Worm (Caenorhabditis elegans) whole organism, L1 larva: Measurements from ENCODE around the gene C06H2.7.

Source experiments
- C04F5.9 ChIP-seq: sonication (generic microtip); optimal IDR thresholded peaks from 2 replicates; lab custom pipeline; 2016; ENCODE audit warnings: missing genetic modification characterization, missing compliant biosample characterization
- C16A3.4 ChIP-seq: fragments of 150-350 bp; optimal IDR thresholded peaks from 2 replicates; lab custom pipeline; 2014; ENCODE audit warnings: missing biosample characterization, missing genetic modification characterization
- F16B12.6 ChIP-seq: fragments of 150-350 bp; optimal IDR thresholded peaks from 2 replicates; lab custom pipeline; 2014; ENCODE audit warnings: missing biosample characterization, missing genetic modification characterization
- aha-1 ChIP-seq: fragments of 150-350 bp; optimal IDR thresholded peaks from 2 replicates; lab custom pipeline; 2014; ENCODE audit warnings: missing biosample characterization, missing genetic modification characterization
- alr-1 ChIP-seq: fragments of 200-800 bp; sonication (Bioruptor generic); optimal IDR thresholded peaks from 2 replicates; lab custom pipeline; 2018; ENCODE audit warnings: borderline replicate concordance, mild to moderate bottlenecking, missing genetic modification characterization, missing compliant biosample characterization
- aly-2 ChIP-seq: fragments of 150-350 bp; optimal IDR thresholded peaks from 2 replicates; lab custom pipeline; 2014; ENCODE audit warnings: missing biosample characterization, missing genetic modification characterization
- ama-1 ChIP-seq: fragments of 150-350 bp; optimal IDR thresholded peaks from 2 replicates; lab custom pipeline; 2014
- blmp-1 ChIP-seq: fragments of 150-350 bp; optimal IDR thresholded peaks from 2 replicates; lab custom pipeline; 2014; ENCODE audit warnings: missing biosample characterization, missing genetic modification characterization
- ceh-88 ChIP-seq: fragments of 200-800 bp; sonication (Bioruptor generic); IDR thresholded peaks from 2 replicates; pipeline ENCODE4 v1.3.6; 2022; ENCODE audit warnings: missing genetic modification characterization, missing compliant biosample characterization
- efl-1 ChIP-seq, 4 experiments: fragments of 150-350 bp; optimal IDR thresholded peaks in 3 of 4; peaks in 1 of 4; 1 replicate in 1 of 4; 2 replicates in 3 of 4; lab custom pipeline; 2014; ENCODE audit warnings: missing biosample characterization in 2 of 4, missing genetic modification characterization in 2 of 4, missing genetic modification reagents in 2 of 4
- elt-2 ChIP-seq: sonication (generic microtip); optimal IDR thresholded peaks from 2 replicates; lab custom pipeline; 2016; ENCODE audit warnings: missing genetic modification characterization, mild to moderate bottlenecking, inconsistent platforms, missing compliant biosample characterization, missing genetic modification reagents
- fkh-10 ChIP-seq: sonication (generic microtip); optimal IDR thresholded peaks from 2 replicates; lab custom pipeline; 2017; ENCODE audit warnings: missing biosample characterization, missing genetic modification reagents, missing genetic modification characterization
- fkh-8 ChIP-seq: sonication (generic microtip); optimal IDR thresholded peaks from 2 replicates; lab custom pipeline; 2016; ENCODE audit warnings: mild to moderate bottlenecking, missing genetic modification characterization, missing compliant biosample characterization
- hlh-4 ChIP-seq: sonication (generic microtip); optimal IDR thresholded peaks from 2 replicates; lab custom pipeline; 2016; ENCODE audit warnings: mild to moderate bottlenecking, missing genetic modification characterization, missing compliant biosample characterization
- lin-13 ChIP-seq: fragments of 150-350 bp; optimal IDR thresholded peaks from 2 replicates; lab custom pipeline; 2014; ENCODE audit warnings: missing biosample characterization, missing genetic modification reagents, missing genetic modification characterization
- lin-14 ChIP-seq: fragments of 200-800 bp; sonication (Bioruptor generic); optimal IDR thresholded peaks from 2 replicates; lab custom pipeline; 2018; ENCODE audit warnings: mild to moderate bottlenecking, missing genetic modification characterization, moderate library complexity, missing compliant biosample characterization
- lin-35 ChIP-seq, 2 experiments: fragments of 150-350 bp; optimal IDR thresholded peaks; 2 replicates each; lab custom pipeline; 2014; ENCODE audit warnings: missing biosample characterization in 2 of 2, missing genetic modification characterization in 2 of 2, missing genetic modification reagents in 2 of 2
- lir-3 ChIP-seq: sonication (generic microtip); optimal IDR thresholded peaks from 2 replicates; lab custom pipeline; 2016; ENCODE audit warnings: mild to moderate bottlenecking, missing genetic modification characterization, moderate library complexity, missing compliant biosample characterization; ENCODE audit not compliant: poor library complexity
- lsy-2 ChIP-seq, 2 experiments: fragments of 150-350 bp; optimal IDR thresholded peaks; 2 replicates each; lab custom pipeline; 2014; ENCODE audit warnings: missing biosample characterization in 2 of 2, missing genetic modification characterization in 2 of 2
- mef-2 ChIP-seq: fragments of 150-350 bp; optimal IDR thresholded peaks from 2 replicates; lab custom pipeline; 2014; ENCODE audit warnings: missing biosample characterization, missing genetic modification characterization
- mep-1 ChIP-seq: fragments of 150-350 bp; optimal IDR thresholded peaks from 2 replicates; lab custom pipeline; 2014; ENCODE audit warnings: missing biosample characterization, missing genetic modification characterization
- nhr-11 ChIP-seq: fragments of 150-350 bp; optimal IDR thresholded peaks from 2 replicates; lab custom pipeline; 2014; ENCODE audit warnings: missing biosample characterization, missing genetic modification characterization
- nhr-12 ChIP-seq: sonication (generic microtip); optimal IDR thresholded peaks from 2 replicates; lab custom pipeline; 2017; ENCODE audit warnings: missing biosample characterization, missing genetic modification characterization
- nhr-19 ChIP-seq: fragments of 200-800 bp; sonication (Bioruptor generic); conservative IDR thresholded peaks from 2 replicates; pipeline ENCODE4 v1.3.6; 2022; ENCODE audit warnings: missing genetic modification characterization, missing compliant biosample characterization
- nhr-20 ChIP-seq: sonication (generic microtip); optimal IDR thresholded peaks from 2 replicates; lab custom pipeline; 2016; ENCODE audit warnings: mild to moderate bottlenecking, missing genetic modification characterization, missing compliant biosample characterization
- nhr-47 ChIP-seq: sonication (generic microtip); optimal IDR thresholded peaks from 2 replicates; lab custom pipeline; 2016; ENCODE audit warnings: mild to moderate bottlenecking, missing genetic modification characterization, moderate library complexity, missing compliant biosample characterization
- nhr-71 ChIP-seq: sonication (generic microtip); optimal IDR thresholded peaks from 2 replicates; lab custom pipeline; 2016; ENCODE audit warnings: mild to moderate bottlenecking, missing genetic modification characterization, moderate library complexity, missing compliant biosample characterization
- nhr-85 ChIP-seq: sonication (generic microtip); peaks from one replicate; lab custom pipeline; 2016; ENCODE audit warnings: missing genetic modification characterization, inconsistent platforms, missing compliant biosample characterization
- nhr-90 ChIP-seq: sonication (generic microtip); optimal IDR thresholded peaks from 2 replicates; lab custom pipeline; 2016; ENCODE audit warnings: mild to moderate bottlenecking, missing genetic modification characterization, missing compliant biosample characterization; ENCODE audit not compliant: poor library complexity
- rnt-1 ChIP-seq: sonication (generic microtip); optimal IDR thresholded peaks from 2 replicates; lab custom pipeline; 2016; ENCODE audit warnings: mild to moderate bottlenecking, missing genetic modification characterization, moderate library complexity, missing compliant biosample characterization
- snpc-4 ChIP-seq: fragments of 150-350 bp; optimal IDR thresholded peaks from 2 replicates; lab custom pipeline; 2014; ENCODE audit warnings: missing biosample characterization, missing genetic modification characterization
- snu-23 ChIP-seq: sonication (generic microtip); optimal IDR thresholded peaks from 2 replicates; lab custom pipeline; 2016; ENCODE audit warnings: missing genetic modification characterization, missing compliant biosample characterization
- swsn-7 ChIP-seq: sonication (generic microtip); optimal IDR thresholded peaks from 2 replicates; lab custom pipeline; 2016; ENCODE audit warnings: missing genetic modification characterization, missing compliant biosample characterization
- tbx-2 ChIP-seq: sonication (generic microtip); optimal IDR thresholded peaks from 2 replicates; lab custom pipeline; 2016; ENCODE audit warnings: missing genetic modification characterization, missing compliant biosample characterization
- unc-86 ChIP-seq: sonication (generic microtip); optimal IDR thresholded peaks from 2 replicates; lab custom pipeline; 2016; ENCODE audit warnings: missing genetic modification characterization, missing compliant biosample characterization
- vab-15 ChIP-seq: sonication (generic microtip); optimal IDR thresholded peaks from 2 replicates; lab custom pipeline; 2017; ENCODE audit warnings: missing genotype, mild to moderate bottlenecking, missing genetic modification characterization, missing compliant biosample characterization
- xbp-1 ChIP-seq: sonication (generic microtip); optimal IDR thresholded peaks from 2 replicates; lab custom pipeline; 2016; ENCODE audit warnings: missing genetic modification characterization, missing compliant biosample characterization
- zag-1 ChIP-seq: fragments of 150-350 bp; optimal IDR thresholded peaks from 2 replicates; lab custom pipeline; 2014; ENCODE audit warnings: missing biosample characterization, missing genetic modification characterization
- zip-4 ChIP-seq: fragments of 200-800 bp; sonication (Bioruptor generic); optimal IDR thresholded peaks from 2 replicates; lab custom pipeline; 2018; ENCODE audit warnings: mild to moderate bottlenecking, missing genetic modification characterization, moderate library complexity, missing compliant biosample characterization
- ztf-4 ChIP-seq: fragments of 150-350 bp; optimal IDR thresholded peaks from 2 replicates; lab custom pipeline; 2014; ENCODE audit warnings: missing biosample characterization, missing genetic modification characterization

C06H2.7 gene

ce11 chrV:11123817-11124337 is 20.7 kb downstream of the C06H2.7 start, which contains the start of the genes atp-5 and lmtr-3 (continued):
- TF ChIP-seq mep-1 (tag; lab: Kevin White, UChicago) (peak; percentile 75), C04F5.9 (tag; lab: Kevin White, UChicago) (peak; percentile 32), xbp-1 (tag; lab: Kevin White, UChicago) (peak; percentile 66), ztf-4 (tag; lab: Kevin White, UChicago) (no peak), mef-2 (tag; lab: Kevin White, UChicago) (no peak), tbx-2 (tag; lab: Kevin White, UChicago) (peak; percentile 80), lin-13 (GFP tag; lab: Kevin White, UChicago) (peak; percentile 59), elt-2 (peak; percentile 30), lin-14 (GFP tag; lab: Kevin White, UChicago) (peak; percentile 90), efl-1 (optimal IDR thresholded peaks at IDR 0.05; lab: Kevin White, UChicago) (peak; percentile 70 to 71), efl-1 (GFP tag; optimal IDR thresholded peaks at IDR 0.05 in 1 of 2; lab: Kevin White, UChicago) (peak; percentile 74 to 95), unc-86 (tag; lab: Kevin White, UChicago) (peak; percentile 58), rnt-1 (tag; lab: Kevin White, UChicago) (peak; percentile 98), blmp-1 (tag; lab: Kevin White, UChicago) (peak; percentile 39), fkh-8 (tag; lab: Kevin White, UChicago) (peak; percentile 85), nhr-19 (GFP tag; lab: Robert Waterston, UW) (peak; percentile 75)

- TF ChIP-seq nhr-20 (peak; percentile 46), zag-1 (tag; lab: Kevin White, UChicago) (no peak), rnt-1 (tag; lab: Kevin White, UChicago) (peak; percentile 7), snu-23 (GFP tag; lab: Kevin White, UChicago) (peak; percentile 16), zip-4 (no peak), aly-2 (tag; lab: Kevin White, UChicago) (peak; percentile 45), nhr-12 (tag; lab: Kevin White, UChicago) (no peak), aha-1 (no peak), fkh-10 (no peak), nhr-11 (tag; lab: Kevin White, UChicago) (no peak), nhr-90 (tag; lab: Kevin White, UChicago) (peak; percentile 64), efl-1 (optimal IDR thresholded peaks at IDR 0.05; lab: Kevin White, UChicago) (no peak), efl-1 (GFP tag; optimal IDR thresholded peaks at IDR 0.05 in 1 of 2; lab: Kevin White, UChicago) (peak in 1 of 2 experiments; percentile 64), nhr-47 (tag; lab: Kevin White, UChicago) (peak; percentile 16), snpc-4 (tag; lab: Kevin White, UChicago) (no peak), ztf-4 (tag; lab: Kevin White, UChicago) (peak; percentile 2), ama-1 (lab: Kevin White, UChicago) (peak; percentile 57), lsy-2 (tag; optimal IDR thresholded peaks at IDR 0.05; lab: Kevin White, UChicago) (peak; percentile 29 to 38), F16B12.6 (tag; lab: Kevin White, UChicago) (no peak), nhr-85 (tag; lab: Kevin White, UChicago) (peak; percentile 49), lin-35 (GFP tag; optimal IDR thresholded peaks at IDR 0.05; lab: Kevin White, UChicago) (peak in 1 of 2 experiments; percentile 13), ceh-88 (peak; percentile 21; the same call in 1 of the 2 replicates), lir-3 (tag; lab: Kevin White, UChicago) (peak; percentile 3), nhr-71 (tag; lab: Kevin White, UChicago) (peak; percentile 56), vab-15 (tag; lab: Kevin White, UChicago) (no peak), alr-1 (tag; lab: Kevin White, UChicago) (no peak), nhr-19 (GFP tag; lab: Robert Waterston, UW) (peak; percentile 30), C16A3.4 (tag; lab: Kevin White, UChicago) (no peak), lin-14 (GFP tag; lab: Kevin White, UChicago) (peak; percentile 21), swsn-7 (tag; lab: Kevin White, UChicago) (peak; percentile 25), elt-2 (peak; percentile 31), hlh-4 (tag; lab: Kevin White, UChicago) (no peak)
These were observed 22.1 kb downstream of the C06H2.7 start, which contains the start of gene mboa-2 for ce11 chrV:11122466-11122865. mboa-2 (minus strand) TSS chrV:11122493.
